ENCODE assay signal across 3 worm cellular contexts in genomic region chrIII:9782011-9782436, ce11.
TF ChIP-seq lines count a peak whose summit lies in the region.

Gene vha-2, plus strand, starts transcription at chrIII:9782164.

TF ChIP-seq in whole organism, L1 larva, 84 proteins besides CTCF, POLR2A, EP300 and RAD21 (continued from another document):
- TF ChIP-seq nhr-71 (tag; optimal IDR thresholded peaks at IDR 0.05; lab: Kevin White, UChicago) (peak; percentile 32), hpl-2 (GFP tag; optimal IDR thresholded peaks at IDR 0.05; lab: Kevin White, UChicago) (no peak), unc-62 (GFP tag; optimal IDR thresholded peaks at IDR 0.05; lab: Kevin White, UChicago) (no peak), egl-13 (tag; optimal IDR thresholded peaks at IDR 0.05; lab: Kevin White, UChicago) (no peak), sox-4 (tag; optimal IDR thresholded peaks at IDR 0.05; lab: Kevin White, UChicago) (no peak), ceh-82 (tag; optimal IDR thresholded peaks at IDR 0.05; lab: Kevin White, UChicago) (no peak), nhr-28 (tag; optimal IDR thresholded peaks at IDR 0.05; lab: Kevin White, UChicago) (no peak)

TF ChIP-seq in whole organism, L4 larva, 104 proteins besides CTCF, POLR2A, EP300 and RAD21 (continued from another document):
- no peak for TF ChIP-seq php-3 (GFP tag; IDR thresholded peaks at IDR 0.05; lab: Robert Waterston, UW)
- peak; percentile 38 for TF ChIP-seq pha-4 (GFP tag; IDR thresholded peaks at IDR 0.05; lab: Robert Waterston, UW)
- TF ChIP-seq pha-4 (tag; optimal IDR thresholded peaks at IDR 0.05; lab: Kevin White, UChicago) = no peak
- TF ChIP-seq nhr-25 (tag; optimal IDR thresholded peaks at IDR 0.05; lab: Kevin White, UChicago; ENCODE audit: borderline replicate concordance, insufficient read depth) = no peak
- no peak for TF ChIP-seq pqm-1 (tag; optimal IDR thresholded peaks at IDR 0.05; lab: Kevin White, UChicago)
- peak in 1 of 2 experiments; percentile 9 for TF ChIP-seq daf-16 (GFP tag; optimal IDR thresholded peaks at IDR 0.05; lab: Kevin White, UChicago)
- TF ChIP-seq daf-16 (tag; optimal IDR thresholded peaks at IDR 0.05; lab: Kevin White, UChicago) = peak; percentile 31
- no peak for TF ChIP-seq mxl-2 (GFP tag; conservative IDR thresholded peaks at IDR 0.05; lab: Robert Waterston, UW)
- peak; percentile 61 for TF ChIP-seq lin-1 (GFP tag; IDR thresholded peaks at IDR 0.05; lab: Robert Waterston, UW)
- TF ChIP-seq ZK546.5 (tag; optimal IDR thresholded peaks at IDR 0.05; lab: Kevin White, UChicago) = no peak
- peak; percentile 77 for TF ChIP-seq lin-38 (GFP tag; IDR thresholded peaks at IDR 0.05; lab: Robert Waterston, UW)
- peak; percentile 32 for TF ChIP-seq hlh-11 (tag; optimal IDR thresholded peaks at IDR 0.05; lab: Kevin White, UChicago)
- peak; percentile 61 for TF ChIP-seq T20F7.1 (GFP tag; optimal IDR thresholded peaks at IDR 0.05; lab: Kevin White, UChicago)
- peak in 1 of 2 experiments; percentile 91 for TF ChIP-seq unc-62 (GFP tag; optimal IDR thresholded peaks at IDR 0.05 in 1 of 2; lab: Kevin White, UChicago)
- no peak for TF ChIP-seq unc-62 (tag; optimal IDR thresholded peaks at IDR 0.05; lab: Kevin White, UChicago)
- TF ChIP-seq mes-2 (tag; optimal IDR thresholded peaks at IDR 0.05; lab: Kevin White, UChicago; ENCODE audit: poor library complexity, severe bottlenecking) = peak; percentile 32
- TF ChIP-seq nhr-102 (tag; optimal IDR thresholded peaks at IDR 0.05; lab: Kevin White, UChicago) = peak; percentile 12
- TF ChIP-seq lin-39 (tag; optimal IDR thresholded peaks at IDR 0.05; lab: Kevin White, UChicago) = no peak
- no peak for TF ChIP-seq aha-1 (tag; lab: Kevin White, UChicago)
- TF ChIP-seq gei-8 (GFP tag; optimal IDR thresholded peaks at IDR 0.05; lab: Kevin White, UChicago) = no peak
- TF ChIP-seq daf-8 (GFP tag; IDR thresholded peaks at IDR 0.05; lab: Robert Waterston, UW) = 0 out of 2 replicates have a peak, but pooled peaks have one; percentile 10
- no peak for TF ChIP-seq sdz-12 (GFP tag; optimal IDR thresholded peaks at IDR 0.05; lab: Kevin White, UChicago)

TF ChIP-seq in whole organism, young adult, 124 proteins besides CTCF, POLR2A, EP300 and RAD21 (continued from another document):
- peak; percentile 62 for TF ChIP-seq die-1 (tag; optimal IDR thresholded peaks at IDR 0.05; lab: Kevin White, UChicago)
- TF ChIP-seq unc-62 (GFP tag; optimal IDR thresholded peaks at IDR 0.05; lab: Kevin White, UChicago) = no peak
- TF ChIP-seq rcor-1 (GFP tag; IDR thresholded peaks at IDR 0.05; lab: Robert Waterston, UW) = no peak
- TF ChIP-seq hrde-1 (tag; optimal IDR thresholded peaks at IDR 0.05; lab: Kevin White, UChicago; ENCODE audit: borderline replicate concordance) = peak; percentile 79
- no peak for TF ChIP-seq egl-18 (GFP tag; IDR thresholded peaks at IDR 0.05; lab: Robert Waterston, UW)
- TF ChIP-seq athp-1 (tag; optimal IDR thresholded peaks at IDR 0.05; lab: Kevin White, UChicago) = peak; percentile 77
- TF ChIP-seq Y53F4B.3 (GFP tag; IDR thresholded peaks at IDR 0.05; lab: Robert Waterston, UW) = no peak
- no peak for TF ChIP-seq somi-1 (GFP tag; optimal IDR thresholded peaks at IDR 0.05; lab: Kevin White, UChicago)
- 0 out of 2 replicates have a peak, but pooled peaks have one; percentile 9 for TF ChIP-seq Y56A3A.18 (GFP tag; IDR thresholded peaks at IDR 0.05; lab: Robert Waterston, UW)
- TF ChIP-seq atf-7 (tag; optimal IDR thresholded peaks at IDR 0.05; lab: Kevin White, UChicago) = peak; percentile 40
- TF ChIP-seq zfh-2 (GFP tag; conservative IDR thresholded peaks at IDR 0.05; lab: Robert Waterston, UW) = peak; percentile 30; the same call in 1 of the 2 replicates
- TF ChIP-seq hlh-26 (GFP tag; conservative IDR thresholded peaks at IDR 0.05; lab: Robert Waterston, UW) = no peak
- TF ChIP-seq lin-35 (GFP tag; optimal IDR thresholded peaks at IDR 0.05; lab: Kevin White, UChicago) = no peak
- TF ChIP-seq hmg-1.2 (GFP tag; IDR thresholded peaks at IDR 0.05; lab: Robert Waterston, UW) = no peak; the same call in none of the 2 replicates
- no peak for TF ChIP-seq mxl-1 (tag; optimal IDR thresholded peaks at IDR 0.05; lab: Kevin White, UChicago)
- no peak for TF ChIP-seq madf-8 (GFP tag; conservative IDR thresholded peaks at IDR 0.05; lab: Robert Waterston, UW)
- TF ChIP-seq aptf-2 (GFP tag; conservative IDR thresholded peaks at IDR 0.05; lab: Robert Waterston, UW) = no peak
- TF ChIP-seq D2030.7 (GFP tag; IDR thresholded peaks at IDR 0.05; lab: Robert Waterston, UW) = peak; percentile 10; the same call in 1 of the 2 replicates
- TF ChIP-seq repo-1 (tag; optimal IDR thresholded peaks at IDR 0.05; lab: Kevin White, UChicago) = peak; percentile 62
- TF ChIP-seq B0035.1 (tag; optimal IDR thresholded peaks at IDR 0.05; lab: Kevin White, UChicago) = peak; percentile 55
- TF ChIP-seq F55B11.4 (tag; optimal IDR thresholded peaks at IDR 0.05; lab: Kevin White, UChicago; ENCODE audit: borderline replicate concordance, insufficient read depth) = no peak
- no peak for TF ChIP-seq F10E7.11 (tag; optimal IDR thresholded peaks at IDR 0.05; lab: Kevin White, UChicago)
- peak; percentile 22; the same call in 1 of the 2 replicates for TF ChIP-seq C17E4.6 (GFP tag; IDR thresholded peaks at IDR 0.05; lab: Robert Waterston, UW)
- no peak for TF ChIP-seq attf-6 (GFP tag; IDR thresholded peaks at IDR 0.05; lab: Robert Waterston, UW)
- TF ChIP-seq mel-28 (tag; optimal IDR thresholded peaks at IDR 0.05; lab: Kevin White, UChicago; ENCODE audit: borderline replicate concordance) = no peak
- peak; percentile 92 for TF ChIP-seq B0336.3 (GFP tag; IDR thresholded peaks at IDR 0.05; lab: Robert Waterston, UW)
- no peak for TF ChIP-seq lsy-27 (tag; optimal IDR thresholded peaks at IDR 0.05; lab: Kevin White, UChicago; ENCODE audit: borderline replicate concordance, insufficient read depth)
- TF ChIP-seq mcd-1 (GFP tag; IDR thresholded peaks at IDR 0.05; lab: Robert Waterston, UW) = peak; percentile 62
- TF ChIP-seq egrh-3 (GFP tag; IDR thresholded peaks at IDR 0.05; lab: Robert Waterston, UW) = no peak
- no peak for TF ChIP-seq nhr-27 (tag; optimal IDR thresholded peaks at IDR 0.05; lab: Kevin White, UChicago)
- peak; percentile 3 for TF ChIP-seq lin-54 (GFP tag; optimal IDR thresholded peaks at IDR 0.05; lab: Kevin White, UChicago)
- peak; percentile 76 for TF ChIP-seq hsf-1 (GFP tag; IDR thresholded peaks at IDR 0.05; lab: Robert Waterston, UW)
- 0 out of 2 replicates have a peak, but pooled peaks have one; percentile 64 for TF ChIP-seq madf-3 (GFP tag; IDR thresholded peaks at IDR 0.05; lab: Robert Waterston, UW)
- no peak for TF ChIP-seq aptf-3 (GFP tag; IDR thresholded peaks at IDR 0.05; lab: Robert Waterston, UW)
- no peak for TF ChIP-seq nhr-80 (tag; optimal IDR thresholded peaks at IDR 0.05; lab: Kevin White, UChicago)
- TF ChIP-seq attf-3 (GFP tag; conservative IDR thresholded peaks at IDR 0.05; lab: Robert Waterston, UW) = no peak
- no peak for TF ChIP-seq ztf-6 (GFP tag; IDR thresholded peaks at IDR 0.05; lab: Robert Waterston, UW)
- no peak for TF ChIP-seq xnd-1 (tag; optimal IDR thresholded peaks at IDR 0.05; lab: Kevin White, UChicago)
- TF ChIP-seq F52B5.7 (tag; optimal IDR thresholded peaks at IDR 0.05; lab: Kevin White, UChicago) = peak; percentile 53
- peak; percentile 53 for TF ChIP-seq ceh-79 (tag; optimal IDR thresholded peaks at IDR 0.05; lab: Kevin White, UChicago)
- no peak for TF ChIP-seq cebp-1 (GFP tag; IDR thresholded peaks at IDR 0.05; lab: Robert Waterston, UW)
- peak; percentile 42 for TF ChIP-seq cebp-1 (tag; optimal IDR thresholded peaks at IDR 0.05; lab: Kevin White, UChicago)
TF ChIP-seq in whole organism, young adult: peak in this region for 43.
